Worm (Caenorhabditis elegans) whole organism, young adult: ENCODE data around the gene Y40H7A.10.
A peak's percentile ranks its signal among the peaks of the same experiment; 100 is the strongest.

ENCODE experiments used
- B0019.2 ChIP-seq: fragments of 200-800 bp; sonication (Bioruptor generic); conservative IDR thresholded peaks from 2 replicates; pipeline ENCODE4 v1.3.6; 2022; ENCODE audit warnings: missing genetic modification reagents, missing genetic modification characterization, missing compliant biosample characterization
- B0035.1 ChIP-seq: sonication (generic microtip); optimal IDR thresholded peaks from 2 replicates; lab custom pipeline; 2016; ENCODE audit warnings: missing genetic modification characterization, mild to moderate bottlenecking, missing compliant biosample characterization, missing genotype, missing genetic modification reagents
- C06A6.2 ChIP-seq: fragments of 200-800 bp; sonication (Bioruptor generic); conservative IDR thresholded peaks from 2 replicates; pipeline ENCODE4 v1.3.6; 2022; ENCODE audit warnings: missing genetic modification characterization, missing compliant biosample characterization
- D2030.7 ChIP-seq: fragments of 200-800 bp; sonication (Bioruptor generic); IDR thresholded peaks from 2 replicates; pipeline ENCODE4 v1.3.6; 2022; ENCODE audit warnings: missing genetic modification reagents, missing genetic modification characterization, missing compliant biosample characterization
- F23B12.7 ChIP-seq: sonication (generic microtip); optimal IDR thresholded peaks from 2 replicates; lab custom pipeline; 2017; ENCODE audit warnings: missing genetic modification characterization, mild to moderate bottlenecking, missing compliant biosample characterization, antibody characterized with exemption, moderate library complexity; ENCODE audit not compliant: insufficient read depth
- F33H1.4 ChIP-seq: fragments of 200-800 bp; sonication (Bioruptor generic); IDR thresholded peaks from 2 replicates; pipeline ENCODE4 v1.3.6; 2022; ENCODE audit warnings: missing genetic modification reagents, missing genetic modification characterization, missing compliant biosample characterization
- F39B2.1 ChIP-seq: fragments of 200-800 bp; sonication (Bioruptor generic); IDR thresholded peaks from 2 replicates; pipeline ENCODE4 v1.3.6; 2022; ENCODE audit warnings: missing genetic modification reagents, missing genetic modification characterization, missing compliant biosample characterization
- F49E8.2 ChIP-seq: sonication (generic microtip); optimal IDR thresholded peaks from 3 replicates; lab custom pipeline; 2017; ENCODE audit warnings: missing genetic modification characterization, mild to moderate bottlenecking, missing compliant biosample characterization, antibody characterized with exemption, moderate library complexity; ENCODE audit not compliant: insufficient read depth
- K11D2.4 ChIP-seq: fragments of 200-800 bp; sonication (Bioruptor generic); IDR thresholded peaks from 2 replicates; pipeline ENCODE4 v1.3.6; 2022; ENCODE audit warnings: missing genetic modification reagents, missing genetic modification characterization, missing compliant biosample characterization
- T26A5.8 ChIP-seq: sonication (generic microtip); optimal IDR thresholded peaks from 2 replicates; lab custom pipeline; 2016; ENCODE audit warnings: missing genetic modification characterization, missing compliant biosample characterization
- Y53F4B.3 ChIP-seq: fragments of 200-800 bp; sonication (Bioruptor generic); IDR thresholded peaks from 2 replicates; pipeline ENCODE4 v1.3.6; 2022; ENCODE audit warnings: missing genetic modification reagents, missing genetic modification characterization, missing compliant biosample characterization
- Y67H2A.10 ChIP-seq: fragments of 200-800 bp; sonication (Bioruptor generic); conservative IDR thresholded peaks from 2 replicates; pipeline ENCODE4 v1.3.6; 2022; ENCODE audit warnings: missing genetic modification reagents, missing genetic modification characterization, missing compliant biosample characterization
- Y79H2A.3 ChIP-seq: fragments of 200-800 bp; sonication (Bioruptor generic); conservative IDR thresholded peaks from 2 replicates; pipeline ENCODE4 v1.3.6; 2022; ENCODE audit warnings: missing genetic modification reagents, missing genetic modification characterization, missing compliant biosample characterization
- attf-3 ChIP-seq: fragments of 200-800 bp; sonication (Bioruptor generic); conservative IDR thresholded peaks from 2 replicates; pipeline ENCODE4 v1.3.6; 2022; ENCODE audit warnings: missing genetic modification reagents, missing genetic modification characterization, missing compliant biosample characterization
- attf-6 ChIP-seq: fragments of 200-800 bp; sonication (Bioruptor generic); IDR thresholded peaks from 2 replicates; pipeline ENCODE4 v1.3.6; 2022; ENCODE audit warnings: missing genetic modification reagents, missing genetic modification characterization, missing compliant biosample characterization
- cebp-2 ChIP-seq: fragments of 200-800 bp; sonication (Bioruptor generic); IDR thresholded peaks from 2 replicates; pipeline ENCODE4 v1.3.6; 2022; ENCODE audit warnings: missing genetic modification characterization, missing compliant biosample characterization
- ceh-79 ChIP-seq: sonication (generic microtip); optimal IDR thresholded peaks from 2 replicates; lab custom pipeline; 2017; ENCODE audit warnings: mild to moderate bottlenecking, missing genetic modification characterization, missing compliant biosample characterization
- ceh-91 ChIP-seq: fragments of 200-800 bp; sonication (Bioruptor generic); IDR thresholded peaks from 2 replicates; pipeline ENCODE4 v1.3.6; 2022; ENCODE audit warnings: missing genetic modification reagents, missing genetic modification characterization, missing compliant biosample characterization
- dox-1 ChIP-seq: fragments of 200-800 bp; sonication (Bioruptor generic); IDR thresholded peaks from 2 replicates; pipeline ENCODE4 v1.3.6; 2022; ENCODE audit warnings: missing genetic modification reagents, missing genetic modification characterization, missing compliant biosample characterization
- dpff-1 ChIP-seq: sonication (generic microtip); optimal IDR thresholded peaks from 2 replicates; lab custom pipeline; 2017; ENCODE audit warnings: mild to moderate bottlenecking, missing genetic modification characterization, missing compliant biosample characterization
- efl-1 ChIP-seq: fragments of 150-350 bp; optimal IDR thresholded peaks from 2 replicates; lab custom pipeline; 2014; ENCODE audit warnings: missing biosample characterization, missing genetic modification reagents, missing genetic modification characterization
- egl-18 ChIP-seq: fragments of 200-800 bp; sonication (Bioruptor generic); IDR thresholded peaks from 2 replicates; pipeline ENCODE4 v1.3.6; 2022; ENCODE audit warnings: missing genetic modification reagents, missing genetic modification characterization, missing compliant biosample characterization
- egrh-3 ChIP-seq: fragments of 200-800 bp; sonication (Bioruptor generic); IDR thresholded peaks from 2 replicates; pipeline ENCODE4 v1.3.6; 2022; ENCODE audit warnings: missing genetic modification reagents, missing genetic modification characterization, missing compliant biosample characterization
- him-1 ChIP-seq: sonication (generic microtip); optimal IDR thresholded peaks from 2 replicates; lab custom pipeline; 2016; ENCODE audit warnings: missing genotype, missing genetic modification reagents, missing genetic modification characterization, missing compliant biosample characterization
- hmg-20 ChIP-seq: fragments of 200-800 bp; sonication (Bioruptor generic); IDR thresholded peaks from 2 replicates; pipeline ENCODE4 v1.3.6; 2022; ENCODE audit warnings: missing genetic modification reagents, missing genetic modification characterization, missing compliant biosample characterization
- let-607 ChIP-seq, 2 experiments: fragments of 200-800 bp in 1 of 2; sonication (Bioruptor generic) in 1 of 2; sonication (generic microtip) in 1 of 2; optimal IDR thresholded peaks; 2 replicates each; lab custom pipeline; 2016 to 2018; ENCODE audit warnings: mild to moderate bottlenecking in 2 of 2, missing compliant biosample characterization in 2 of 2, missing genetic modification characterization in 2 of 2, moderate library complexity in 2 of 2, missing genotype in 1 of 2
- lin-26 ChIP-seq: fragments of 200-800 bp; sonication (Bioruptor generic); IDR thresholded peaks from 2 replicates; pipeline ENCODE4 v1.3.6; 2022; ENCODE audit warnings: missing genetic modification reagents, missing genetic modification characterization, missing compliant biosample characterization
- lsl-1 ChIP-seq: fragments of 200-800 bp; sonication (Bioruptor generic); optimal IDR thresholded peaks from 2 replicates; lab custom pipeline; 2018; ENCODE audit warnings: mild to moderate bottlenecking, missing genetic modification characterization, moderate library complexity, missing compliant biosample characterization
- madf-3 ChIP-seq: fragments of 200-800 bp; sonication (Bioruptor generic); IDR thresholded peaks from 2 replicates; pipeline ENCODE4 v1.3.6; 2022; ENCODE audit warnings: missing genetic modification reagents, missing genetic modification characterization, missing compliant biosample characterization
- madf-8 ChIP-seq: fragments of 200-800 bp; sonication (Bioruptor generic); conservative IDR thresholded peaks from 2 replicates; pipeline ENCODE4 v1.3.6; 2022; ENCODE audit warnings: missing genetic modification reagents, missing genetic modification characterization, missing compliant biosample characterization
- mxl-1 ChIP-seq: sonication (generic microtip); optimal IDR thresholded peaks from 2 replicates; lab custom pipeline; 2016; ENCODE audit warnings: missing genetic modification characterization, missing compliant biosample characterization
- nfya-1 ChIP-seq: sonication (generic microtip); optimal IDR thresholded peaks from 2 replicates; lab custom pipeline; 2017; ENCODE audit warnings: antibody characterized with exemption, missing compliant biosample characterization, missing genetic modification characterization, borderline replicate concordance; ENCODE audit not compliant: insufficient read depth
- nhr-120 ChIP-seq: fragments of 200-800 bp; sonication (Bioruptor generic); IDR thresholded peaks from 2 replicates; pipeline ENCODE4 v1.3.6; 2022; ENCODE audit warnings: missing genetic modification characterization, missing compliant biosample characterization
- pbrm-1 ChIP-seq: fragments of 200-800 bp; sonication (Bioruptor generic); IDR thresholded peaks from 2 replicates; pipeline ENCODE4 v1.3.6; 2022; ENCODE audit warnings: missing genetic modification reagents, missing genetic modification characterization, missing compliant biosample characterization
- rcor-1 ChIP-seq: fragments of 200-800 bp; sonication (Bioruptor generic); IDR thresholded peaks from 2 replicates; pipeline ENCODE4 v1.3.6; 2022; ENCODE audit warnings: missing genetic modification reagents, missing genetic modification characterization, missing compliant biosample characterization
- rpc-1 ChIP-seq, 2 experiments: fragments of 150-350 bp in 1 of 2; sonication (generic microtip) in 1 of 2; optimal IDR thresholded peaks; 2 replicates each; lab custom pipeline; 2014 to 2018; ENCODE audit warnings: missing biosample characterization in 1 of 2, missing genetic modification characterization in 1 of 2, missing genetic modification reagents in 1 of 2, missing genotype in 1 of 2
- sdz-38 ChIP-seq: sonication (generic microtip); optimal IDR thresholded peaks from 2 replicates; lab custom pipeline; 2016; ENCODE audit warnings: missing genotype, missing genetic modification characterization, missing compliant biosample characterization
- snpc-1.3 ChIP-seq: sonication (generic microtip); optimal IDR thresholded peaks from 2 replicates; lab custom pipeline; 2017; ENCODE audit warnings: missing genetic modification characterization, mild to moderate bottlenecking, missing compliant biosample characterization, antibody characterized with exemption, moderate library complexity, missing genotype, missing genetic modification reagents; ENCODE audit not compliant: insufficient read depth
- tbp1 ChIP-seq: fragments of 200-800 bp; sonication (Bioruptor generic); optimal IDR thresholded peaks from 2 replicates; lab custom pipeline; 2018; ENCODE audit warnings: mild to moderate bottlenecking, missing genetic modification characterization, missing compliant biosample characterization
- xnd-1 ChIP-seq: sonication (generic microtip); optimal IDR thresholded peaks from 2 replicates; lab custom pipeline; 2016; ENCODE audit warnings: missing genotype, missing genetic modification reagents, missing genetic modification characterization, missing compliant biosample characterization
- ztf-18 ChIP-seq: sonication (generic microtip); optimal IDR thresholded peaks from 2 replicates; lab custom pipeline; 2016; ENCODE audit warnings: missing genotype, mild to moderate bottlenecking, missing genetic modification characterization, missing compliant biosample characterization
- ztf-22 ChIP-seq: fragments of 200-800 bp; sonication (Bioruptor generic); optimal IDR thresholded peaks from 2 replicates; lab custom pipeline; 2018; ENCODE audit warnings: mild to moderate bottlenecking, missing genetic modification characterization, moderate library complexity, missing compliant biosample characterization
- ztf-28 ChIP-seq: fragments of 200-800 bp; sonication (Bioruptor generic); IDR thresholded peaks from 2 replicates; pipeline ENCODE4 v1.3.6; 2022; ENCODE audit warnings: missing genetic modification reagents, missing genetic modification characterization, missing compliant biosample characterization

Gene Y40H7A.10

DNA sequence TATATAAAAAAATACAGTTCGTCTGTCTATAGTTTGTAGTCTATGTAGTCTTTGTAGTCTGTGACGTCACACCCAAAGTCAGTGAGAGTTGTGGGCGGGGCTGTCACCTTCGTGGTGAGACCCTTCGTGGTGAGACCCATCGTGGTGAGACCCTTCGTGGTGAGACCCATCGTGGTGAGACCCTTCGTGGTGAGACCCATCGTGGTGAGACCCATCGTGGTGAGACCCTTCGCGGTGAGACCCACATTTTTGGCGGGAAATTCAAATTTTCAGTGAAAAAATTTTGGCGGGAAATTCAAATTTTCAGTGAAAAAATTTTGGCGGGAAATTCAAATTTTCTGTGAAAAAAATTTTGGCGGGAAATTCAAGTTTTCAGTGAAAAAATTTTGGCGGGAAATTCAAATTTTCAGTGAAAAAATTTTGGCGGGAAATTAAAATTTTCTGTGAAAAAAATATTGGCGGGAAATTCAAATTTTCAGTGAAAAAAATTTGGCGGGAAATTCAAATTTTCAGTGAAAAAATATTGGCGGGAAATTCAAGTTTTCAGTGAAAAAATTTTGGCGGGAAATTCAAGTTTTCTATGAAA, 27.0 kb downstream of the Y40H7A.10 start:
- TF ChIP-seq ztf-28 (GFP tag; lab: Robert Waterston, UW) (0 out of 2 replicates have a peak, but pooled peaks have one; percentile 62), attf-6 (GFP tag; lab: Robert Waterston, UW) (peak; percentile 62), nhr-120 (GFP tag; lab: Robert Waterston, UW) (0 out of 2 replicates have a peak, but pooled peaks have one; percentile 38), cebp-2 (GFP tag; lab: Robert Waterston, UW) (0 out of 2 replicates have a peak, but pooled peaks have one; percentile 87), madf-3 (0 out of 2 replicates have a peak, but pooled peaks have one; percentile 74), dox-1 (peak; percentile 29; the same call in 1 of the 2 replicates), D2030.7 (GFP tag; lab: Robert Waterston, UW) (peak; percentile 9; the same call in 1 of the 2 replicates), F33H1.4 (GFP tag; lab: Robert Waterston, UW) (peak; percentile 78), egrh-3 (0 out of 2 replicates have a peak, but pooled peaks have one; percentile 4), ceh-91 (GFP tag; lab: Robert Waterston, UW) (peak; percentile 42; the same call in 1 of the 2 replicates)
- TF ChIP-seq, all 124 proteins: peak for 10; not testable (repeated sequence) for 114

DNA sequence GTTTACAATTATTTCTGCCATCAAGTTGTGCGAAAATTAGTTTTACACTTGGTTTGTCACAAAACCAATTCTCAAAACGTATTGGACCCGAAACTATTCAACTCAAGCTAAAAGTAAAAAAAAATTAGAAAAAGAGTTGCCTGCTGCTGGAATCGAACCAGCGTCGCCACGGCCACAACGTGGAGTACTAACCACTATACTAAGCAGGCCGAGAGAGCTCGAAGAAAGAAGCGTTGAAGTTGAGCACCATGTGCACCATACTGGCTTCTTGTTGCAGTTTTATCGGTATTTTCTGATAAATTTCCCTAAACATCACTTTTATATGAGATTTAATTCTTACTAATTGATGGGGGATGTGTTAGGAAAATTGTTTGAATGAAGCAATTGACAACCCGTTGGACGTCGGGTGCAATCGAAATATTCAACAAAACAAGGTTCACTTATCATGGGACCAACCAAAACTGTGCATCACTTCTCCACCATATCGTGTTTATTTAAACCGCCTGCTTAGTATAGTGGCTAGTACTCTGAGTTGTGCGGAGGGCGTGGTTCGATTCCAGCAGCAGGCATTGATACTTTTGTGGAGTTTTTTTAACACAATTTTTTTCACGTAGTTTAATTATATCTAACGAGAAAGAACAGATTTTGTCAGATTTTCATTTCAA, 27.7 kb downstream of the Y40H7A.10 start:
- peak; percentile 56 for TF ChIP-seq lin-26 (GFP tag; lab: Robert Waterston, UW)
- no peak for TF ChIP-seq hmg-20 (GFP tag; lab: Robert Waterston, UW)
- no peak for TF ChIP-seq Y53F4B.3 (GFP tag; lab: Robert Waterston, UW)
- TF ChIP-seq F39B2.1 = no peak
- no peak for TF ChIP-seq egrh-3
- TF ChIP-seq egl-18 (GFP tag; lab: Robert Waterston, UW) = no peak
- peak; percentile 60 for TF ChIP-seq ztf-18 (tag; lab: Kevin White, UChicago)
- TF ChIP-seq cebp-2 (GFP tag; lab: Robert Waterston, UW) = no peak
- TF ChIP-seq snpc-1.3 (tag; lab: Kevin White, UChicago) = peak; percentile 35
- TF ChIP-seq ceh-79 = no peak
- peak; percentile 61 for TF ChIP-seq rpc-1 (optimal IDR thresholded peaks at IDR 0.05; lab: Kevin White, UChicago)
- peak; percentile 77 for TF ChIP-seq rpc-1 (tag; optimal IDR thresholded peaks at IDR 0.05; lab: Kevin White, UChicago)
- TF ChIP-seq mxl-1 = no peak
- TF ChIP-seq Y79H2A.3 = no peak
- TF ChIP-seq xnd-1 (tag; lab: Kevin White, UChicago) = no peak
- TF ChIP-seq C06A6.2 = no peak
- TF ChIP-seq attf-3 = 0 out of 2 replicates have a peak, but pooled peaks have one; percentile 7
- no peak for TF ChIP-seq nfya-1 (tag; lab: Kevin White, UChicago)
- peak; percentile 29 for TF ChIP-seq ztf-22 (GFP tag; lab: Kevin White, UChicago)
- TF ChIP-seq let-607 (tag; optimal IDR thresholded peaks at IDR 0.05; lab: Kevin White, UChicago) = no peak
- TF ChIP-seq efl-1 (GFP tag; lab: Kevin White, UChicago) = no peak
- no peak for TF ChIP-seq sdz-38 (tag; lab: Kevin White, UChicago)
- TF ChIP-seq dpff-1 = no peak
- TF ChIP-seq F49E8.2 (tag; lab: Kevin White, UChicago) = peak; percentile 1
- no peak for TF ChIP-seq B0019.2 (GFP tag; lab: Robert Waterston, UW)
- TF ChIP-seq dox-1 = peak; percentile 51; the same call in 1 of the 2 replicates
- TF ChIP-seq tbp1 = peak; percentile 87
- no peak for TF ChIP-seq Y67H2A.10 (GFP tag; lab: Robert Waterston, UW)
- peak; percentile 63 for TF ChIP-seq him-1 (tag; lab: Kevin White, UChicago)
- no peak for TF ChIP-seq T26A5.8 (tag; lab: Kevin White, UChicago)
- TF ChIP-seq B0035.1 = no peak
- TF ChIP-seq lsl-1 (GFP tag; lab: Kevin White, UChicago) = no peak
- no peak for TF ChIP-seq nhr-120 (GFP tag; lab: Robert Waterston, UW)
- no peak for TF ChIP-seq K11D2.4
- TF ChIP-seq madf-8 = no peak
- TF ChIP-seq F23B12.7 (tag; lab: Kevin White, UChicago) = peak; percentile 13
- TF ChIP-seq rcor-1 (GFP tag; lab: Robert Waterston, UW) = no peak
- 0 out of 2 replicates have a peak, but pooled peaks have one; percentile 7 for TF ChIP-seq pbrm-1 (GFP tag; lab: Robert Waterston, UW)
